Worm (Caenorhabditis elegans) whole organism, late embryonic: ENCODE data around the gene F13A2.2.

Source experiments
- ahr-1 ChIP-seq: sonication (generic microtip); optimal IDR thresholded peaks from 2 replicates; lab custom pipeline; 2016; ENCODE audit warnings: missing genetic modification characterization, missing compliant biosample characterization
- ceh-2 ChIP-seq: sonication (generic microtip); optimal IDR thresholded peaks from 2 replicates; lab custom pipeline; 2016; ENCODE audit warnings: missing genotype, missing genetic modification characterization, missing compliant biosample characterization
- fkh-10 ChIP-seq: fragments of 150-350 bp; optimal IDR thresholded peaks from 2 replicates; lab custom pipeline; 2014; ENCODE audit warnings: missing biosample characterization, missing genetic modification reagents, missing genetic modification characterization
- gmeb-2 ChIP-seq: sonication (generic microtip); optimal IDR thresholded peaks from 2 replicates; lab custom pipeline; 2016; ENCODE audit warnings: missing genetic modification characterization, inconsistent platforms, missing compliant biosample characterization
- madf-2 ChIP-seq: sonication (generic microtip); optimal IDR thresholded peaks from 2 replicates; lab custom pipeline; 2017; ENCODE audit warnings: missing genetic modification characterization, missing compliant biosample characterization
- mec-3 ChIP-seq: sonication (generic microtip); optimal IDR thresholded peaks from 2 replicates; lab custom pipeline; 2016; ENCODE audit warnings: borderline replicate concordance, missing genetic modification characterization, missing compliant biosample characterization
- pag-3 ChIP-seq: sonication (generic microtip); optimal IDR thresholded peaks from 2 replicates; lab custom pipeline; 2016; ENCODE audit warnings: missing compliant biosample characterization, missing genetic modification characterization, borderline replicate concordance
- rnt-1 ChIP-seq: sonication (generic microtip); optimal IDR thresholded peaks from 2 replicates; lab custom pipeline; 2016; ENCODE audit warnings: missing genetic modification characterization, missing compliant biosample characterization

DNA sequence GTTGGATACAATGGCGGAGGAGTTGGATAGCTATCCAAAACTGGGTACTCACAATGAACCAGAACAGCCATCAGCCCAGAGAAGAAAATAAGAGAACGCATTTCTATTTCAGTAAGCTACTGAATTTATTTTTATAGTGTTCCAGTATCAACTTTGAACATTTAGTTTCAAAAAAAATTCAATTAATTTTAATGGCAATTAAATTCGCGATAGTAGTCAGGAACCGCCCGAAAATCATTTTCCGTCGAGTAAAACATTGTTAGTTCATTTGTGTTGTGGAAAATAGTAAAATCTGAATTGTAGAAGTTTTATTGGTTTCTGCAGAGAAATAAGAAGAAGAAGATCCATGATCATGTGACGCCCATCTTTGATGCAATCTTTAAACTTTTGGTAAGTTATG is 33.7 kb upstream of the F13A2.2 start, which contains the start of gene Y47D7A.6:
- no peak for TF ChIP-seq ahr-1 (tag; lab: Kevin White, UChicago)
- TF ChIP-seq pag-3 (tag; lab: Kevin White, UChicago) = no peak
- TF ChIP-seq rnt-1 (tag; lab: Kevin White, UChicago) = no peak
- no peak for TF ChIP-seq ceh-2 (tag; lab: Kevin White, UChicago)
- TF ChIP-seq mec-3 (tag; lab: Kevin White, UChicago) = no peak
- no peak for TF ChIP-seq madf-2 (tag; lab: Kevin White, UChicago)
- no peak for TF ChIP-seq gmeb-2 (tag; lab: Kevin White, UChicago)
- TF ChIP-seq fkh-10 (GFP tag; lab: Kevin White, UChicago) = no peak
